Fruit fly (Drosophila melanogaster) whole organism, embryonic: ENCODE data around the gene lin-52.

Experiments used
- BtbVII ChIP-seq: fragments of 200-800 bp; sonication (Bioruptor generic); optimal IDR thresholded peaks from 3 replicates; lab custom pipeline; 2017; ENCODE audit warnings: missing biosample characterization, mild to moderate bottlenecking, missing genetic modification characterization
- CG10366 ChIP-seq: fragments of 200-800 bp; sonication (Bioruptor generic); IDR thresholded peaks from 2 replicates; pipeline ENCODE4 v1.3.6; 2022; ENCODE audit warnings: missing biosample characterization, missing genetic modification characterization
- CG10959 ChIP-seq: fragments of 200-800 bp; sonication (Bioruptor generic); IDR thresholded peaks from 2 replicates; pipeline ENCODE4 v1.3.6; 2022; ENCODE audit warnings: missing biosample characterization, missing genetic modification characterization
- CG12219 ChIP-seq: fragments of 200-800 bp; sonication (Bioruptor generic); optimal IDR thresholded peaks from 3 replicates; lab custom pipeline; 2018; ENCODE audit warnings: missing biosample characterization, mild to moderate bottlenecking, missing genetic modification characterization
- CG12391 ChIP-seq: fragments of 200-800 bp; sonication (Bioruptor generic); optimal IDR thresholded peaks from 3 replicates; lab custom pipeline; 2018; ENCODE audit warnings: missing biosample characterization, mild to moderate bottlenecking, missing genetic modification characterization, moderate library complexity
- CG13287 ChIP-seq: fragments of 200-800 bp; sonication (Bioruptor generic); IDR thresholded peaks from 2 replicates; pipeline ENCODE4 v1.3.6; 2022; ENCODE audit warnings: missing biosample characterization, missing genetic modification characterization; ENCODE audit not compliant: partially characterized antibody
- CG16815 ChIP-seq: fragments of 200-800 bp; sonication (Bioruptor generic); optimal IDR thresholded peaks from 3 replicates; lab custom pipeline; 2017; ENCODE audit warnings: missing biosample characterization, mild to moderate bottlenecking, missing genetic modification characterization
- CG17361 ChIP-seq: fragments of 200-800 bp; sonication (Bioruptor generic); IDR thresholded peaks from 3 replicates; pipeline ENCODE4 v1.3.6; 2022; ENCODE audit warnings: missing biosample characterization, missing genetic modification characterization
- CG17385 ChIP-seq: fragments of 200-800 bp; sonication (Bioruptor generic); optimal IDR thresholded peaks from 3 replicates; lab custom pipeline; 2018; ENCODE audit warnings: missing biosample characterization, mild to moderate bottlenecking, missing genetic modification characterization
- CG18262 ChIP-seq: fragments of 200-800 bp; optimal IDR thresholded peaks from 3 replicates; lab custom pipeline; 2019; ENCODE audit warnings: missing biosample characterization, mild to moderate bottlenecking, missing genetic modification characterization, moderate library complexity
- CG2889 ChIP-seq: fragments of 200-800 bp; sonication (Bioruptor generic); IDR thresholded peaks from 3 replicates; pipeline ENCODE4 v1.3.6; 2022; ENCODE audit warnings: missing biosample characterization, missing genetic modification characterization
- CG32772 ChIP-seq: fragments of 200-800 bp; sonication (Bioruptor generic); IDR thresholded peaks from 2 replicates; pipeline ENCODE4 v1.3.6; 2022; ENCODE audit warnings: missing biosample characterization, missing genetic modification characterization
- CG3726 ChIP-seq: fragments of 200-800 bp; sonication (Bioruptor generic); IDR thresholded peaks from 3 replicates; pipeline ENCODE4, ENCODE4 v1.3.6; 2022; ENCODE audit warnings: missing biosample characterization, missing genetic modification characterization
- CG4617 ChIP-seq: fragments of 200-800 bp; sonication (Bioruptor generic); optimal IDR thresholded peaks from 3 replicates; lab custom pipeline; 2016; ENCODE audit warnings: missing biosample characterization, missing genetic modification characterization, borderline replicate concordance
- CG5953 ChIP-seq: fragments of 200-800 bp; sonication (Bioruptor generic); IDR thresholded peaks from 2 replicates; pipeline ENCODE4 v1.3.6; 2022; ENCODE audit warnings: missing biosample characterization, missing genetic modification characterization
- CG6272 ChIP-seq: fragments of 200-800 bp; sonication (Bioruptor generic); IDR thresholded peaks from 2 replicates; pipeline ENCODE4 v1.3.6; 2022; ENCODE audit warnings: missing biosample characterization, missing genetic modification characterization
- CG6654 ChIP-seq: fragments of 200-800 bp; sonication (Bioruptor generic); optimal IDR thresholded peaks from 2 replicates; lab custom pipeline; 2017; ENCODE audit warnings: missing biosample characterization, mild to moderate bottlenecking, missing genetic modification characterization
- CG8281 ChIP-seq: fragments of 200-800 bp; sonication (Bioruptor generic); optimal IDR thresholded peaks from 2 replicates; lab custom pipeline; 2018; ENCODE audit warnings: missing biosample characterization, mild to moderate bottlenecking, missing genetic modification characterization, moderate library complexity
- D19A ChIP-seq: fragments of 200-800 bp; optimal IDR thresholded peaks from 3 replicates; lab custom pipeline; 2019; ENCODE audit warnings: missing biosample characterization, mild to moderate bottlenecking, missing genetic modification characterization, moderate library complexity
- GATAe ChIP-seq: fragments of 200-800 bp; sonication (Bioruptor generic); conservative IDR thresholded peaks from 2 replicates; pipeline ENCODE4 v1.3.6; 2022; ENCODE audit warnings: missing biosample characterization, missing genetic modification characterization
- Gug ChIP-seq: fragments of 200-800 bp; sonication (Bioruptor generic); IDR thresholded peaks from 4 replicates; pipeline ENCODE4 v1.3.6; 2022; ENCODE audit warnings: missing biosample characterization, missing genetic modification characterization
- MBD-R2 ChIP-seq: fragments of 200-800 bp; sonication (Bioruptor generic); IDR thresholded peaks from 2 replicates; pipeline ENCODE4 v1.3.6; 2022; ENCODE audit warnings: missing biosample characterization, missing genetic modification characterization
- NC2β ChIP-seq: fragments of 200-800 bp; sonication (Bioruptor generic); optimal IDR thresholded peaks from 2 replicates; lab custom pipeline; 2016; ENCODE audit warnings: missing biosample characterization, missing genetic modification characterization
- Optix ChIP-seq: fragments of 200-800 bp; sonication (Bioruptor generic); IDR thresholded peaks from 3 replicates; pipeline ENCODE4 v1.3.6; 2022; ENCODE audit warnings: missing biosample characterization, missing genetic modification characterization
- Ptx1 ChIP-seq: fragments of 200-800 bp; sonication (Bioruptor generic); IDR thresholded peaks from 2 replicates; pipeline ENCODE4 v1.3.6; 2022; ENCODE audit warnings: missing biosample characterization, missing genetic modification characterization
- Sin3A ChIP-seq: fragments of >200 bp; optimal IDR thresholded peaks from 2 replicates; lab custom pipeline; 2018
- Six4 ChIP-seq: fragments of 200-800 bp; sonication (Bioruptor generic); optimal IDR thresholded peaks from 2 replicates; lab custom pipeline; 2016; ENCODE audit warnings: missing biosample characterization, missing genetic modification characterization
- Stat92E ChIP-seq, 3 experiments: fragments of >200 bp in 2 of 3; fragments of 200-800 bp in 1 of 3; sonication (Bioruptor generic) in 1 of 3; optimal IDR thresholded peaks; 2 replicates each; lab custom pipeline; 2017 to 2019; ENCODE audit warnings: missing biosample characterization in 3 of 3, missing genetic modification characterization in 3 of 3, mild to moderate bottlenecking in 1 of 3, moderate library complexity in 1 of 3
- Usf ChIP-seq: fragments of 200-800 bp; sonication (Bioruptor generic); optimal IDR thresholded peaks from 2 replicates; lab custom pipeline; 2017; ENCODE audit warnings: missing genotype, missing biosample characterization, missing genetic modification characterization
- Xrp1 ChIP-seq: fragments of 200-800 bp; sonication (Bioruptor generic); IDR thresholded peaks from 2 replicates; pipeline ENCODE4 v1.3.6; 2022; ENCODE audit warnings: missing biosample characterization, missing genetic modification characterization
- bowl ChIP-seq: fragments of 200-800 bp; sonication (Bioruptor generic); IDR thresholded peaks from 2 replicates; pipeline ENCODE4 v1.3.6; 2022; ENCODE audit warnings: missing biosample characterization, missing genetic modification characterization
- crol ChIP-seq: fragments of 200-800 bp; sonication (Bioruptor generic); IDR thresholded peaks from 2 replicates; pipeline ENCODE4 v1.3.6; 2022; ENCODE audit warnings: missing biosample characterization, missing genetic modification characterization
- crp ChIP-seq, 2 experiments: fragments of 200-800 bp; sonication (Bioruptor generic); optimal IDR thresholded peaks; 2 replicates in 1 of 2; 3 replicates in 1 of 2; lab custom pipeline; 2017; ENCODE audit warnings: missing biosample characterization in 2 of 2, missing genetic modification characterization in 2 of 2, mild to moderate bottlenecking in 1 of 2, moderate library complexity in 1 of 2
- emc ChIP-seq: fragments of 200-800 bp; sonication (Bioruptor generic); optimal IDR thresholded peaks from 2 replicates; lab custom pipeline; 2016; ENCODE audit warnings: missing biosample characterization, missing genetic modification characterization
- fd96Cb ChIP-seq: fragments of 200-800 bp; sonication (Bioruptor generic); optimal IDR thresholded peaks from 2 replicates; lab custom pipeline; 2018; ENCODE audit warnings: missing biosample characterization, mild to moderate bottlenecking, missing genetic modification characterization, moderate library complexity
- fru ChIP-seq: fragments of >200 bp; optimal IDR thresholded peaks from 2 replicates; lab custom pipeline; 2017
- gce ChIP-seq: fragments of 200-800 bp; sonication (Bioruptor generic); IDR thresholded peaks from 3 replicates; pipeline ENCODE4 v1.3.6; 2022; ENCODE audit warnings: missing biosample characterization, missing genetic modification characterization
- gem ChIP-seq: fragments of 200-800 bp; sonication (Bioruptor generic); optimal IDR thresholded peaks from 2 replicates; lab custom pipeline; 2019; ENCODE audit warnings: missing biosample characterization, mild to moderate bottlenecking, missing genetic modification characterization, moderate library complexity
- maf-S ChIP-seq: fragments of 200-800 bp; sonication (Bioruptor generic); optimal IDR thresholded peaks from 2 replicates; lab custom pipeline; 2016; ENCODE audit warnings: missing biosample characterization, missing genetic modification characterization
- mam ChIP-seq: fragments of 200-800 bp; sonication (Bioruptor generic); optimal IDR thresholded peaks from 3 replicates; lab custom pipeline; 2016; ENCODE audit warnings: missing biosample characterization, missing genetic modification characterization
- nerfin-2 ChIP-seq: fragments of 200-800 bp; sonication (Bioruptor generic); IDR thresholded peaks from 2 replicates; pipeline ENCODE4 v1.3.6; 2022; ENCODE audit warnings: missing biosample characterization, missing genetic modification characterization; ENCODE audit not compliant: partially characterized antibody
- pum ChIP-seq: fragments of 200-800 bp; sonication (Bioruptor generic); optimal IDR thresholded peaks from 2 replicates; lab custom pipeline; 2016; ENCODE audit warnings: missing biosample characterization, missing genetic modification characterization
- ranshi ChIP-seq: fragments of 200-800 bp; sonication (Bioruptor generic); IDR thresholded peaks from 2 replicates; pipeline ENCODE4 v1.3.6; 2022; ENCODE audit warnings: missing biosample characterization, missing genetic modification characterization
- rib ChIP-seq: fragments of 200-800 bp; sonication (Bioruptor generic); IDR thresholded peaks from 2 replicates; pipeline ENCODE4 v1.3.6; 2022; ENCODE audit warnings: missing biosample characterization, missing genetic modification characterization
- sens ChIP-seq: fragments of 200-800 bp; sonication (Bioruptor generic); peaks from one replicate; lab custom pipeline; 2016; ENCODE audit warnings: missing biosample characterization, missing genetic modification characterization
- slbo ChIP-seq: fragments of 200-800 bp; sonication (Bioruptor generic); IDR thresholded peaks from 2 replicates; pipeline ENCODE4 v1.3.6; 2022; ENCODE audit warnings: missing biosample characterization, missing genetic modification characterization
- sna ChIP-seq: fragments of 200-800 bp; sonication (Bioruptor generic); IDR thresholded peaks from 2 replicates; pipeline ENCODE4 v1.3.6; 2022; ENCODE audit warnings: missing biosample characterization, missing genetic modification characterization; ENCODE audit not compliant: partially characterized antibody
- sob ChIP-seq: fragments of 200-800 bp; sonication (Bioruptor generic); IDR thresholded peaks from 2 replicates; pipeline ENCODE4 v1.3.6; 2022; ENCODE audit warnings: missing biosample characterization, missing genetic modification characterization
- tll ChIP-seq, 2 experiments: fragments of 200-800 bp in 1 of 2; fragments of >200 bp in 1 of 2; sonication (Bioruptor generic) in 1 of 2; optimal IDR thresholded peaks; 2 replicates each; lab custom pipeline; 2017 to 2019; ENCODE audit warnings: missing biosample characterization in 2 of 2, missing genetic modification characterization in 2 of 2, mild to moderate bottlenecking in 1 of 2, moderate library complexity in 1 of 2
- tx ChIP-seq: fragments of 200-800 bp; sonication (Bioruptor generic); optimal IDR thresholded peaks from 2 replicates; lab custom pipeline; 2016; ENCODE audit warnings: missing biosample characterization, missing genetic modification characterization
- wek ChIP-seq: fragments of 200-800 bp; sonication (Bioruptor generic); optimal IDR thresholded peaks from 3 replicates; lab custom pipeline; 2018; ENCODE audit warnings: missing biosample characterization, mild to moderate bottlenecking, missing genetic modification characterization, moderate library complexity
- zf30C ChIP-seq: fragments of 200-800 bp; sonication (Bioruptor generic); optimal IDR thresholded peaks from 3 replicates; lab custom pipeline; 2018; ENCODE audit warnings: missing biosample characterization, mild to moderate bottlenecking, missing genetic modification characterization

lin-52 gene

dm6 chrX:5705899-5706312 is 48.9 kb downstream of the lin-52 start (continued):
- TF ChIP-seq CG32772 (GFP tag; lab: Robert Waterston, UW) (peak; percentile 90), CG17361 (GFP tag; lab: Robert Waterston, UW) (peak; percentile 81), BtbVII (GFP tag; lab: Kevin White, UChicago) (peak; percentile 89), crol (GFP tag; lab: Robert Waterston, UW) (peak; percentile 79), sob (GFP tag; lab: Robert Waterston, UW) (peak; percentile 92), MBD-R2 (GFP tag; lab: Robert Waterston, UW) (peak; percentile 79), emc (peak; percentile 47), sens (GFP tag; lab: Kevin White, UChicago) (peak; percentile 93), CG10959 (GFP tag; lab: Robert Waterston, UW) (peak; percentile 47), GATAe (GFP tag; lab: Robert Waterston, UW) (peak; percentile 64; the same call in 1 of the 2 replicates), gem (tag; lab: Kevin White, UChicago) (peak; percentile 91), Ptx1 (GFP tag; lab: Robert Waterston, UW) (peak; percentile 95), tx (peak; percentile 46), CG3726 (GFP tag; lab: Robert Waterston, UW) (peak; percentile 87; the same call in 2 of the 3 replicates), D19A (tag; lab: Kevin White, UChicago) (peak; percentile 72), ranshi (peak; percentile 90), rib (peak; percentile 90), wek (GFP tag; lab: Kevin White, UChicago) (peak; percentile 38), slbo (GFP tag; lab: Robert Waterston, UW) (peak; percentile 89), Sin3A (no peak), tll (GFP tag; optimal IDR thresholded peaks at IDR 0.05; lab: Kevin White, UChicago) (no peak), CG5953 (GFP tag; lab: Robert Waterston, UW) (peak; percentile 62), CG6272 (GFP tag; lab: Robert Waterston, UW) (peak; percentile 84), CG4617 (GFP tag; lab: Kevin White, UChicago) (peak; percentile 31), Stat92E (GFP tag; optimal IDR thresholded peaks at IDR 0.05; lab: Kevin White, UChicago) (no peak), CG6654 (GFP tag; lab: Kevin White, UChicago) (peak; percentile 22), zf30C (GFP tag; lab: Kevin White, UChicago) (peak; percentile 40), CG12219 (GFP tag; lab: Kevin White, UChicago) (peak; percentile 67), sna (no peak), Six4 (GFP tag; lab: Kevin White, UChicago) (peak; percentile 62), CG2889 (peak; percentile 83), CG18262 (tag; lab: Kevin White, UChicago) (peak; percentile 77), pum (GFP tag; lab: Kevin White, UChicago) (peak; percentile 62), nerfin-2 (GFP tag; lab: Robert Waterston, UW) (no peak), maf-S (GFP tag; lab: Kevin White, UChicago) (peak; percentile 42), CG16815 (GFP tag; lab: Kevin White, UChicago) (peak; percentile 42), Gug (GFP tag; lab: Robert Waterston, UW) (peak; percentile 85), CG8281 (tag; lab: Kevin White, UChicago) (peak; percentile 57), Usf (no peak), CG12391 (peak; percentile 80), fd96Cb (tag; lab: Kevin White, UChicago) (peak; percentile 81), CG13287 (no peak; the same call in 1 of the 2 replicates), CG17385 (peak; percentile 73), fru (lab: Kevin White, UChicago) (no peak), Optix (GFP tag; lab: Robert Waterston, UW) (peak; percentile 86), CG10366 (GFP tag; lab: Robert Waterston, UW) (peak; percentile 82), gce (GFP tag; lab: Robert Waterston, UW) (peak; percentile 87), bowl (GFP tag; lab: Robert Waterston, UW) (peak; percentile 39; the same call in 1 of the 2 replicates), Xrp1 (GFP tag; lab: Robert Waterston, UW) (peak; percentile 84), crp (GFP tag; optimal IDR thresholded peaks at IDR 0.05; lab: Kevin White, UChicago) (peak in 1 of 2 experiments; percentile 25), NC2β (GFP tag; lab: Kevin White, UChicago) (peak; percentile 11), mam (GFP tag; lab: Kevin White, UChicago) (peak; percentile 83)
